Fruit fly (Drosophila melanogaster): ENCODE measurements around the gene jumu.

Gene jumu

dm6 chr3R:10350741-10351629, 1.0 kb downstream of the jumu start (continued):
- peak; percentile 32 for TF ChIP-seq nerfin-1 (tag; optimal IDR thresholded peaks at IDR 0.05)
- peak; percentile 91 for TF ChIP-seq CG12659 (GFP tag; optimal IDR thresholded peaks at IDR 0.05)
- TF ChIP-seq CG16779 (GFP tag; IDR thresholded peaks at IDR 0.05) = no peak
- TF ChIP-seq ham (GFP tag; IDR thresholded peaks at IDR 0.05) = no peak
- TF ChIP-seq CG14441 (GFP tag; IDR thresholded peaks at IDR 0.05) = no peak
- TF ChIP-seq Dip3 (GFP tag; optimal IDR thresholded peaks at IDR 0.05) = peak; percentile 76
- peak; percentile 37 for TF ChIP-seq emc (GFP tag; optimal IDR thresholded peaks at IDR 0.05)
- peak; percentile 30 for TF ChIP-seq CG3163 (GFP tag; optimal IDR thresholded peaks at IDR 0.05)
- TF ChIP-seq Bgb (GFP tag; IDR thresholded peaks at IDR 0.05; ENCODE audit: partially characterized antibody) = no peak
- TF ChIP-seq sim (GFP tag; IDR thresholded peaks at IDR 0.05) = no peak
- TF ChIP-seq dysf (GFP tag; IDR thresholded peaks at IDR 0.05) = no peak
- peak; percentile 18 for TF ChIP-seq CG14710 (tag; optimal IDR thresholded peaks at IDR 0.05)
- TF ChIP-seq CG14014 (GFP tag; IDR thresholded peaks at IDR 0.05) = no peak
- TF ChIP-seq sqz (GFP tag; optimal IDR thresholded peaks at IDR 0.05) = peak; percentile 70
- no peak for TF ChIP-seq vnd (GFP tag; IDR thresholded peaks at IDR 0.05; ENCODE audit: partially characterized antibody)
- TF ChIP-seq Doc2 (GFP tag; IDR thresholded peaks at IDR 0.05) = no peak

- TF ChIP-seq CG6689 (GFP tag; IDR thresholded peaks at IDR 0.05) (no peak), slou (GFP tag; optimal IDR thresholded peaks at IDR 0.05) (no peak), tup (GFP tag; optimal IDR thresholded peaks at IDR 0.05) (no peak), abd-A (tag; optimal IDR thresholded peaks at IDR 0.05) (peak; percentile 93), CG8290 (GFP tag; optimal IDR thresholded peaks at IDR 0.05) (no peak), CG8290 (tag; optimal IDR thresholded peaks at IDR 0.05) (peak in 1 of 2 experiments; percentile 19), Atf-2 (GFP tag; optimal IDR thresholded peaks at IDR 0.05) (no peak), Hr51 (GFP tag; optimal IDR thresholded peaks at IDR 0.05) (peak in 1 of 2 experiments; percentile 77), gsb (GFP tag; IDR thresholded peaks at IDR 0.05) (no peak), Hey (tag; optimal IDR thresholded peaks at IDR 0.05) (peak; percentile 58), gfzf (GFP tag; optimal IDR thresholded peaks at IDR 0.05) (no peak), Fer1 (GFP tag; optimal IDR thresholded peaks at IDR 0.05) (peak; percentile 82), cg (GFP tag; optimal IDR thresholded peaks at IDR 0.05) (peak; percentile 76), slbo (GFP tag; IDR thresholded peaks at IDR 0.05) (no peak), tna (GFP tag; IDR thresholded peaks at IDR 0.05; ENCODE audit: partially characterized antibody) (no peak), CG15601 (tag; optimal IDR thresholded peaks at IDR 0.05) (no peak), CG12769 (tag; optimal IDR thresholded peaks at IDR 0.05) (peak; percentile 70), nau (GFP tag; optimal IDR thresholded peaks at IDR 0.05) (no peak), CG17568 (GFP tag; optimal IDR thresholded peaks at IDR 0.05) (peak; percentile 2), corto (GFP tag; optimal IDR thresholded peaks at IDR 0.05) (peak; percentile 64), CrebB (tag; optimal IDR thresholded peaks at IDR 0.05) (no peak), CG6683 (GFP tag; optimal IDR thresholded peaks at IDR 0.05) (no peak), BtbVII (GFP tag; optimal IDR thresholded peaks at IDR 0.05) (no peak), CG1832 (GFP tag; optimal IDR thresholded peaks at IDR 0.05) (peak; percentile 38), Dp (GFP tag; optimal IDR thresholded peaks at IDR 0.05) (no peak), rib (GFP tag; IDR thresholded peaks at IDR 0.05) (no peak), Nf-YC (tag; optimal IDR thresholded peaks at IDR 0.05) (peak; percentile 5), CG18619 (GFP tag; optimal IDR thresholded peaks at IDR 0.05) (no peak), CG30431 (GFP tag; optimal IDR thresholded peaks at IDR 0.05) (no peak), CG12219 (GFP tag; optimal IDR thresholded peaks at IDR 0.05) (no peak), Med (GFP tag) (peak; percentile 62), CG11504 (tag; optimal IDR thresholded peaks at IDR 0.05) (peak; percentile 100)
Measured at dm6 chr3R:10351960-10352458, 2.0 kb downstream of the jumu start.
